Worm (Caenorhabditis elegans) whole organism, L4 larva: ENCODE results near the gene aakg-2.

Experiments
- ceh-62 ChIP-seq: sonication (generic microtip); optimal IDR thresholded peaks from 2 replicates; lab custom pipeline; 2017; ENCODE audit warnings: missing biosample characterization, missing genetic modification characterization
- skn-1 ChIP-seq: fragments of 150-350 bp; optimal IDR thresholded peaks from 2 replicates; lab custom pipeline; 2014; ENCODE audit warnings: missing biosample characterization, missing genetic modification characterization
- unc-39 ChIP-seq: sonication (generic microtip); optimal IDR thresholded peaks from 2 replicates; lab custom pipeline; 2017; ENCODE audit warnings: missing biosample characterization, missing genetic modification characterization
- vab-7 ChIP-seq: fragments of 200-800 bp; sonication (Bioruptor generic); IDR thresholded peaks from 2 replicates; pipeline ENCODE4 v1.3.6; 2022; ENCODE audit warnings: missing genetic modification reagents, missing genetic modification characterization, missing compliant biosample characterization

- TF ChIP-seq ceh-62 (tag; lab: Kevin White, UChicago) (no peak), vab-7 (GFP tag; lab: Robert Waterston, UW) (no peak), skn-1 (tag; lab: Kevin White, UChicago) (no peak), unc-39 (no peak)
These were observed 5.5 kb downstream of the aakg-2 start for ce11 chrX:16863320-16863719.
